Worm (Caenorhabditis elegans): ENCODE data around the gene tsfm-1.

DNA sequence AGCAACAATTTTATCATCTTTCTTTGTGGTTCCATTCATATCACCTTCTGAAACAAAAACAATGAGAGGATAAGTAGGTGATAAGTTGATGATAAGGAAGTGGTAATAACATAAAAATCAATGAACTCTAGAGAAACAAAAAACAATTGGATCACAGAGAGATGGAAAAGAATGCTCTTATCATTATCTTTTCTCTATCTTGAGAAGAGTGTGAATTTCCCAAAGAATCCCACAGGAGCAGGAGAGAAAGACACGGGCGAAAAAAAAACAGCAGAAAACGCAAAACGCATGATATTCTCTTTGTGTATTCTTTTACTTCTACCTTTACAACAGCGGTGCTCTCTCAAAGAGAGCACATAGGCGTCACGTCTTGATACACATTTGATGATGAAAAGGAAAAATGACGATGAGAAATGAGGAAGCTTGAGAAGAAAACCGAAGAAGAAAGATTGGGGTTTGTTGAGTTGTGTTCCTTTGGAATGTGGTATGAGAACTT lies 2.0 kb downstream of the tsfm-1 start, which contains the start of gene twk-24:
- TF ChIP-seq ztf-4 (tag; optimal IDR thresholded peaks at IDR 0.05): no peak
- TF ChIP-seq unc-55 (GFP tag; optimal IDR thresholded peaks at IDR 0.05): no peak
- TF ChIP-seq nhr-237 (tag; optimal IDR thresholded peaks at IDR 0.05): no peak
- TF ChIP-seq gmeb-1 (tag; optimal IDR thresholded peaks at IDR 0.05): no peak
- TF ChIP-seq fos-1 (tag; optimal IDR thresholded peaks at IDR 0.05): no peak
- TF ChIP-seq ztf-1 (GFP tag; conservative IDR thresholded peaks at IDR 0.05): no peak
- TF ChIP-seq lin-39 (tag; optimal IDR thresholded peaks at IDR 0.05): no peak
- no peak for TF ChIP-seq ztf-11 (tag; optimal IDR thresholded peaks at IDR 0.05)

All from whole organism, L2 larva.